Fruit fly (Drosophila melanogaster): ENCODE results near the gene CG5715.

DNA sequence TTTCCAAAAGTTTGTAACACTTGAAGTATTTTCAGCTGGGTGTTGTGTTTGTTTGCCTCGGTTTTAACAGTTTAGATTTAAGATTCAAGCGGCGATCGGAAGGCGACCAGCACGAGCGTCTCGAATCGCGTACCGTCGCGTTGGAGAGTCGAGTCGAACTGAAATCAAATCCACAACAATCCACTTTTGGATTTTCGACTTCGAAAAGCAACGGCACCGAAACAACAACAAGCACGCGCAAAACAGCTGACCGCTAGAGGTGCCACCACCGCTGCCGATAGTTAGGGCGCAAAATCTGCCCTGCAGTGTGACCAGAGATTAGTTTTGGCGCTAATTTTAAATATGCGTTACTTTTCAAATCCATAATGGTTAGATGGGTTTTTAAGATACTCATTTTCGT lies 23.1 kb downstream of the CG5715 start, which contains the start of gene jar:
- no peak for TF ChIP-seq h (optimal IDR thresholded peaks at IDR 0.05)
- TF ChIP-seq insv (optimal IDR thresholded peaks at IDR 0.05) = no peak
- TF ChIP-seq psq (optimal IDR thresholded peaks at IDR 0.05) = no peak
- no peak for TF ChIP-seq Myc (optimal IDR thresholded peaks at IDR 0.05)
- no peak for TF ChIP-seq Sin3A (optimal IDR thresholded peaks at IDR 0.05)
